Worm (Caenorhabditis elegans): ENCODE measurements around the gene soc-1.

DNA sequence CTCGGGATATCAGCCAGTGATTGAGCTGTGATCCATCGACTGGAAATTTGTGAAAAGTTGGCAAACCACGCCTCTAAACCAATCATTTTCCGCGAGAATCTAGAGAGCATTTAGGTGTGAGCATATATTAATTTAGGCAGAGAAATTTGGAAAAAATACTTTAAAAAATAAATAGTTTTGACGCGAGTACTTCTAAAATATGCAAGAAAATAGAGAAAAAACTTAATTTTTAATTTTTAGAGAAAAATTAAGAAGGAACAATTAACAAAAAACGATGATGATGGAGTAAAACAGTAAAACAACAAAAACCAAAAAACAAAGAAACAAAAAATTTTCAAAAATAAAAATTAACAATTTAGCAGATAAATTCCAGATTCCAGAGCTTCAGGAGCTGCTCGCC, 35.9 kb upstream of the soc-1 start, which contains the start of gene txt-6:
- TF ChIP-seq him-1 (tag; optimal IDR thresholded peaks at IDR 0.05) (no peak), W03F9.2 (tag; optimal IDR thresholded peaks at IDR 0.05) (no peak), dao-5 (tag; optimal IDR thresholded peaks at IDR 0.05) (no peak)

Measured in whole organism, L4/young adult.